Fruit fly (Drosophila melanogaster): Measurements from ENCODE around the gene CG10602.

dm6 chr2L:18894998-18895732 is 36.1 kb upstream of the CG10602 start:
- TF ChIP-seq Pif1B (GFP tag; optimal IDR thresholded peaks at IDR 0.05), result no peak
- no peak for TF ChIP-seq rn (GFP tag; IDR thresholded peaks at IDR 0.05)
- no peak for TF ChIP-seq CG8301 (tag; optimal IDR thresholded peaks at IDR 0.05)
- TF ChIP-seq EcR (GFP tag; optimal IDR thresholded peaks at IDR 0.05), result no peak
- TF ChIP-seq CG9948 (tag; optimal IDR thresholded peaks at IDR 0.05), result peak; percentile 33
- TF ChIP-seq gl (tag; optimal IDR thresholded peaks at IDR 0.05), result no peak
- peak; percentile 28 for TF ChIP-seq CG15710 (tag; optimal IDR thresholded peaks at IDR 0.05)
- TF ChIP-seq CG17806 (tag; optimal IDR thresholded peaks at IDR 0.05), result peak; percentile 14
- no peak for TF ChIP-seq CG34367 (tag; optimal IDR thresholded peaks at IDR 0.05)
- TF ChIP-seq Ets98B (GFP tag; IDR thresholded peaks at IDR 0.05), result no peak
- TF ChIP-seq CG12605 (GFP tag; IDR thresholded peaks at IDR 0.05), result no peak
- no peak for TF ChIP-seq CG10348 (GFP tag; IDR thresholded peaks at IDR 0.05)
- no peak for TF ChIP-seq CG4496 (GFP tag; IDR thresholded peaks at IDR 0.05)

Data from whole organism, pupa.